Fruit fly (Drosophila melanogaster) whole organism, embryonic: ENCODE data around the gene CG32276.
A peak's percentile ranks its signal among the peaks of the same experiment; 100 is the strongest.

Experiments
- Atf-2 ChIP-seq: fragments of 200-800 bp; sonication (Bioruptor generic); optimal IDR thresholded peaks from 2 replicates; lab custom pipeline; 2016; ENCODE audit warnings: missing biosample characterization, missing genetic modification characterization
- CG10543 ChIP-seq: fragments of 200-800 bp; sonication (Bioruptor generic); optimal IDR thresholded peaks from 3 replicates; lab custom pipeline; 2017; ENCODE audit warnings: missing biosample characterization, mild to moderate bottlenecking, missing genetic modification characterization, moderate library complexity
- CG12104 ChIP-seq: fragments of 200-800 bp; sonication (Bioruptor generic); optimal IDR thresholded peaks from 3 replicates; lab custom pipeline; 2016; ENCODE audit warnings: missing biosample characterization, missing genetic modification characterization
- CG12236 ChIP-seq: fragments of 200-800 bp; sonication (Bioruptor generic); optimal IDR thresholded peaks from 2 replicates; lab custom pipeline; 2016; ENCODE audit warnings: missing biosample characterization, missing genetic modification characterization
- CG13296 ChIP-seq: fragments of 200-800 bp; sonication (Bioruptor generic); optimal IDR thresholded peaks from 3 replicates; lab custom pipeline; 2018; ENCODE audit warnings: missing biosample characterization, mild to moderate bottlenecking, missing genetic modification characterization
- CG14860 ChIP-seq: fragments of 200-800 bp; sonication (Bioruptor generic); IDR thresholded peaks from 3 replicates; pipeline ENCODE4 v1.3.6; 2022; ENCODE audit warnings: missing biosample characterization, missing genetic modification characterization; ENCODE audit not compliant: partially characterized antibody
- CG15479 ChIP-seq: fragments of 200-800 bp; sonication (Bioruptor generic); optimal IDR thresholded peaks from 3 replicates; lab custom pipeline; 2019; ENCODE audit warnings: missing biosample characterization, mild to moderate bottlenecking, missing genetic modification characterization, moderate library complexity
- CG1602 ChIP-seq: fragments of 200-800 bp; sonication (Bioruptor generic); optimal IDR thresholded peaks from 3 replicates; lab custom pipeline; 2016; ENCODE audit warnings: missing biosample characterization, missing genetic modification characterization
- CG1647 ChIP-seq: fragments of 200-800 bp; sonication (Bioruptor generic); optimal IDR thresholded peaks from 3 replicates; lab custom pipeline; 2016; ENCODE audit warnings: missing biosample characterization, missing genetic modification characterization
- CG17328 ChIP-seq: fragments of 200-800 bp; sonication (Bioruptor generic); IDR thresholded peaks from 2 replicates; pipeline ENCODE4 v1.3.6; 2022; ENCODE audit warnings: missing biosample characterization, missing genetic modification characterization
- CG17912 ChIP-seq: fragments of 200-800 bp; sonication (Bioruptor generic); optimal IDR thresholded peaks from 2 replicates; lab custom pipeline; 2018; ENCODE audit warnings: missing biosample characterization, mild to moderate bottlenecking, missing genetic modification characterization
- CG18011 ChIP-seq: fragments of 200-800 bp; sonication (Bioruptor generic); optimal IDR thresholded peaks from 2 replicates; lab custom pipeline; 2017; ENCODE audit warnings: missing biosample characterization, missing genetic modification characterization, mild to moderate bottlenecking, moderate library complexity, missing genotype
- CG2116 ChIP-seq: fragments of 200-800 bp; sonication (Bioruptor generic); optimal IDR thresholded peaks from 3 replicates; lab custom pipeline; 2018; ENCODE audit warnings: missing biosample characterization, mild to moderate bottlenecking, missing genetic modification characterization
- CG2199 ChIP-seq: fragments of 200-800 bp; sonication (Bioruptor generic); IDR thresholded peaks from 3 replicates; pipeline ENCODE4 v1.3.6; 2022; ENCODE audit warnings: missing biosample characterization, missing genetic modification characterization
- CG32767 ChIP-seq: fragments of 200-800 bp; sonication (Bioruptor generic); IDR thresholded peaks from 2 replicates; pipeline ENCODE4 v1.3.6; 2022; ENCODE audit warnings: missing biosample characterization, missing genetic modification characterization
- CG3847 ChIP-seq: fragments of 200-800 bp; sonication (Bioruptor generic); IDR thresholded peaks from 2 replicates; pipeline ENCODE4 v1.3.6; 2022; ENCODE audit warnings: missing biosample characterization, missing genetic modification characterization
- CG4328 ChIP-seq: fragments of 200-800 bp; sonication (Bioruptor generic); optimal IDR thresholded peaks from 3 replicates; lab custom pipeline; 2017; ENCODE audit warnings: missing biosample characterization, missing genetic modification reagents, missing genetic modification characterization
- CG4730 ChIP-seq: fragments of 200-800 bp; sonication (Bioruptor generic); IDR thresholded peaks from 2 replicates; pipeline ENCODE4 v1.3.6; 2022; ENCODE audit warnings: missing biosample characterization, missing genetic modification characterization
- CG6791 ChIP-seq: fragments of 200-800 bp; sonication (Bioruptor generic); IDR thresholded peaks from 3 replicates; pipeline ENCODE4 v1.3.6; 2022; ENCODE audit warnings: missing biosample characterization, missing genetic modification characterization; ENCODE audit not compliant: partially characterized antibody
- CG8765 ChIP-seq: fragments of 200-800 bp; sonication (Bioruptor generic); IDR thresholded peaks from 2 replicates; pipeline ENCODE4 v1.3.6; 2022; ENCODE audit warnings: missing biosample characterization, missing genetic modification characterization
- Camta ChIP-seq: fragments of 200-800 bp; sonication (Bioruptor generic); optimal IDR thresholded peaks from 2 replicates; lab custom pipeline; 2016; ENCODE audit warnings: missing biosample characterization, missing genetic modification characterization
- CkIIα-i1 ChIP-seq: fragments of 200-800 bp; sonication (Bioruptor generic); IDR thresholded peaks from 2 replicates; pipeline ENCODE4 v1.3.6; 2022; ENCODE audit warnings: missing biosample characterization, missing genetic modification characterization
- D ChIP-seq, 2 experiments: fragments of 200-800 bp in 1 of 2; fragments of >200 bp in 1 of 2; sonication (Bioruptor generic) in 1 of 2; optimal IDR thresholded peaks; 2 replicates in 1 of 2; 3 replicates in 1 of 2; lab custom pipeline; 2017; ENCODE audit warnings: mild to moderate bottlenecking in 1 of 2, missing biosample characterization in 1 of 2, missing genetic modification characterization in 1 of 2, missing genetic modification reagents in 1 of 2
- ERR ChIP-seq: fragments of 200-800 bp; sonication (Bioruptor generic); optimal IDR thresholded peaks from 2 replicates; lab custom pipeline; 2016; ENCODE audit warnings: missing biosample characterization, missing genetic modification characterization
- MBD-R2 ChIP-seq: fragments of 200-800 bp; sonication (Bioruptor generic); IDR thresholded peaks from 2 replicates; pipeline ENCODE4 v1.3.6; 2022; ENCODE audit warnings: missing biosample characterization, missing genetic modification characterization
- Opbp ChIP-seq: fragments of 200-800 bp; sonication (Bioruptor generic); IDR thresholded peaks from 3 replicates; pipeline ENCODE4 v1.3.6; 2022; ENCODE audit warnings: missing biosample characterization, missing genetic modification characterization; ENCODE audit not compliant: partially characterized antibody
- Spps ChIP-seq: fragments of 200-800 bp; sonication (Bioruptor generic); optimal IDR thresholded peaks from 2 replicates; lab custom pipeline; 2018; ENCODE audit warnings: missing biosample characterization, mild to moderate bottlenecking, missing genetic modification characterization
- Stat92E ChIP-seq, 3 experiments: fragments of >200 bp in 2 of 3; fragments of 200-800 bp in 1 of 3; sonication (Bioruptor generic) in 1 of 3; optimal IDR thresholded peaks; 2 replicates each; lab custom pipeline; 2017 to 2019; ENCODE audit warnings: missing biosample characterization in 3 of 3, missing genetic modification characterization in 3 of 3, mild to moderate bottlenecking in 1 of 3, moderate library complexity in 1 of 3
- Xbp1 ChIP-seq: fragments of 200-800 bp; sonication (Bioruptor generic); optimal IDR thresholded peaks from 3 replicates; lab custom pipeline; 2016; ENCODE audit warnings: missing biosample characterization, mild to moderate bottlenecking, missing genetic modification characterization
- bbx ChIP-seq: fragments of 200-800 bp; sonication (Bioruptor generic); IDR thresholded peaks from 2 replicates; pipeline ENCODE4 v1.3.6; 2022; ENCODE audit warnings: missing biosample characterization, missing genetic modification characterization; ENCODE audit not compliant: partially characterized antibody
- dpn ChIP-seq, 2 experiments: fragments of 200-800 bp; sonication (Bioruptor generic); optimal IDR thresholded peaks; 3 replicates each; lab custom pipeline; 2016; ENCODE audit warnings: missing biosample characterization in 2 of 2, missing genetic modification characterization in 2 of 2
- fd96Cb ChIP-seq: fragments of 200-800 bp; sonication (Bioruptor generic); optimal IDR thresholded peaks from 2 replicates; lab custom pipeline; 2018; ENCODE audit warnings: missing biosample characterization, mild to moderate bottlenecking, missing genetic modification characterization, moderate library complexity
- hbn ChIP-seq: fragments of 200-800 bp; sonication (Bioruptor generic); IDR thresholded peaks from 2 replicates; pipeline ENCODE4 v1.3.6; 2022; ENCODE audit warnings: missing biosample characterization, missing genetic modification characterization; ENCODE audit not compliant: partially characterized antibody
- ind ChIP-seq: fragments of 200-800 bp; sonication (Bioruptor generic); optimal IDR thresholded peaks from 3 replicates; lab custom pipeline; 2016; ENCODE audit warnings: missing biosample characterization, missing genetic modification characterization
- lola ChIP-seq, 3 experiments: fragments of >200 bp in 2 of 3; fragments of 200-800 bp in 1 of 3; sonication (Bioruptor generic) in 1 of 3; optimal IDR thresholded peaks; 2 replicates each; lab custom pipeline; 2017 to 2019; ENCODE audit warnings: missing biosample characterization in 3 of 3, missing genetic modification characterization in 3 of 3, mild to moderate bottlenecking in 1 of 3, moderate library complexity in 1 of 3
- nerfin-2 ChIP-seq: fragments of 200-800 bp; sonication (Bioruptor generic); IDR thresholded peaks from 2 replicates; pipeline ENCODE4 v1.3.6; 2022; ENCODE audit warnings: missing biosample characterization, missing genetic modification characterization; ENCODE audit not compliant: partially characterized antibody
- odd ChIP-seq: fragments of 200-800 bp; sonication (Bioruptor generic); optimal IDR thresholded peaks from 2 replicates; lab custom pipeline; 2017; ENCODE audit warnings: missing biosample characterization, mild to moderate bottlenecking, missing genetic modification characterization
- peb ChIP-seq: fragments of 200-800 bp; sonication (Bioruptor generic); IDR thresholded peaks from 2 replicates; pipeline ENCODE4 v1.3.6; 2022; ENCODE audit warnings: missing biosample characterization, missing genetic modification characterization
- pfk ChIP-seq: fragments of 200-800 bp; sonication (Bioruptor generic); optimal IDR thresholded peaks from 2 replicates; lab custom pipeline; 2018; ENCODE audit warnings: missing biosample characterization, mild to moderate bottlenecking, missing genetic modification characterization, moderate library complexity
- pho ChIP-seq: fragments of 200-800 bp; sonication (Bioruptor generic); optimal IDR thresholded peaks from 2 replicates; lab custom pipeline; 2016; ENCODE audit warnings: missing biosample characterization, missing genetic modification characterization
- run ChIP-seq: fragments of 200-800 bp; sonication (Bioruptor generic); optimal IDR thresholded peaks from 3 replicates; lab custom pipeline; 2018; ENCODE audit warnings: missing biosample characterization, mild to moderate bottlenecking, missing genetic modification characterization
- sc ChIP-seq, 3 experiments: fragments of >200 bp in 2 of 3; fragments of 200-800 bp in 1 of 3; sonication (Bioruptor generic) in 1 of 3; optimal IDR thresholded peaks; 2 replicates in 2 of 3; 3 replicates in 1 of 3; lab custom pipeline; 2017; ENCODE audit warnings: mild to moderate bottlenecking in 1 of 3, missing biosample characterization in 1 of 3, missing genetic modification characterization in 1 of 3, missing genetic modification reagents in 1 of 3
- schlank ChIP-seq: fragments of 200-800 bp; sonication (Bioruptor generic); optimal IDR thresholded peaks from 2 replicates; lab custom pipeline; 2018; ENCODE audit warnings: missing biosample characterization, mild to moderate bottlenecking, missing genetic modification characterization
- so ChIP-seq: fragments of 200-800 bp; sonication (Bioruptor generic); IDR thresholded peaks from 3 replicates; pipeline ENCODE4 v1.3.6; 2022; ENCODE audit warnings: missing biosample characterization, missing genetic modification characterization
- sug ChIP-seq: fragments of 200-800 bp; optimal IDR thresholded peaks from 2 replicates; lab custom pipeline; 2019; ENCODE audit warnings: missing biosample characterization, mild to moderate bottlenecking, missing genetic modification characterization, moderate library complexity
- tap ChIP-seq: fragments of 200-800 bp; optimal IDR thresholded peaks from 3 replicates; lab custom pipeline; 2019; ENCODE audit warnings: missing biosample characterization, mild to moderate bottlenecking, missing genetic modification characterization, moderate library complexity
- toy ChIP-seq: fragments of 200-800 bp; sonication (Bioruptor generic); IDR thresholded peaks from 2 replicates; pipeline ENCODE4 v1.3.6; 2022; ENCODE audit warnings: missing biosample characterization, missing genetic modification characterization
- tx ChIP-seq: fragments of 200-800 bp; sonication (Bioruptor generic); optimal IDR thresholded peaks from 2 replicates; lab custom pipeline; 2016; ENCODE audit warnings: missing biosample characterization, missing genetic modification characterization
- vnd ChIP-seq: fragments of 200-800 bp; sonication (Bioruptor generic); IDR thresholded peaks from 3 replicates; pipeline ENCODE4 v1.3.6; 2022; ENCODE audit warnings: missing biosample characterization, missing genetic modification characterization; ENCODE audit not compliant: partially characterized antibody

CG32276 gene

DNA sequence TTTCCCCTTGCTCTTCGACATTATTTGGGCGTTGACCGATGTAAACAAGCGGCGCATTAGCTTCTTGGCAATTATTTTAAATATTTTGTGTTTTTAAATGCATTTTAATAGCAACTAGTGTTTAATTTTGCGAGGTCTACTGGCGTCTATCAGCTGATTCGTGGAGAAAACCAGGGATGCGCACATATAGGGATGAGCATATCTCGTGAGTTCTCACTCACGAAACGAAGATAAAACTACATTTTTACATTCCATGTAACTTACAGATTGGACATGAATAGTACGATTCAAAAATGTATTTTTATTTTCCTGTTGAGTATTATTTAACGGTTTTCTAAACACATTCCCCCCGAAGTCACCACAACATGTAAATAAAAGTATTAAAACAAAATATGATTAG is 1.4 kb downstream of the CG32276 start, which contains the start of gene CG14966 (continued):
- TF ChIP-seq schlank (no peak), MBD-R2 (GFP tag; lab: Robert Waterston, UW) (peak; percentile 97), hbn (GFP tag; lab: Robert Waterston, UW) (peak; percentile 85), CG10543 (GFP tag; lab: Kevin White, UChicago) (peak; percentile 13), bbx (GFP tag; lab: Robert Waterston, UW) (peak; percentile 96), fd96Cb (tag; lab: Kevin White, UChicago) (no peak), CG1647 (GFP tag; lab: Kevin White, UChicago) (no peak), CG18011 (no peak), CG6791 (GFP tag; lab: Robert Waterston, UW) (peak; percentile 91), CG4328 (GFP tag; lab: Kevin White, UChicago) (no peak), tx (GFP tag; lab: Kevin White, UChicago) (no peak), Camta (peak; percentile 0), CG32767 (no peak), pfk (GFP tag; lab: Kevin White, UChicago) (peak; percentile 11), CG13296 (no peak), sc (optimal IDR thresholded peaks at IDR 0.05; lab: Kevin White, UChicago) (no peak), sc (GFP tag; optimal IDR thresholded peaks at IDR 0.05; lab: Kevin White, UChicago) (no peak), odd (no peak), run (tag; lab: Kevin White, UChicago) (no peak), vnd (GFP tag; lab: Robert Waterston, UW) (peak; percentile 75), dpn (GFP tag; optimal IDR thresholded peaks at IDR 0.05; lab: Kevin White, UChicago) (peak; percentile 20 to 48), sug (tag; lab: Kevin White, UChicago) (peak; percentile 50), CG17328 (GFP tag; lab: Robert Waterston, UW) (no peak), CG14860 (GFP tag; lab: Robert Waterston, UW) (peak; percentile 73), tap (tag; lab: Kevin White, UChicago) (no peak), ind (peak; percentile 19), nerfin-2 (GFP tag; lab: Robert Waterston, UW) (peak; percentile 66; the same call in 1 of the 2 replicates), CG12104 (GFP tag; lab: Kevin White, UChicago) (no peak), so (GFP tag; lab: Robert Waterston, UW) (no peak), CG4730 (GFP tag; lab: Robert Waterston, UW) (no peak), toy (no peak), CG12236 (GFP tag; lab: Kevin White, UChicago) (no peak), CG1602 (GFP tag; lab: Kevin White, UChicago) (no peak), CG17912 (GFP tag; lab: Kevin White, UChicago) (no peak), pho (GFP tag; lab: Kevin White, UChicago) (peak; percentile 29), CG2116 (GFP tag; lab: Kevin White, UChicago) (peak; percentile 43), lola (GFP tag; optimal IDR thresholded peaks at IDR 0.05; lab: Kevin White, UChicago) (no peak), CkIIα-i1 (GFP tag; lab: Robert Waterston, UW) (no peak), Spps (tag; lab: Kevin White, UChicago) (no peak), Atf-2 (no peak), Stat92E (GFP tag; optimal IDR thresholded peaks at IDR 0.05; lab: Kevin White, UChicago) (peak in 1 of 3 experiments; percentile 80), CG3847 (GFP tag; lab: Robert Waterston, UW) (peak; percentile 44), CG8765 (GFP tag; lab: Robert Waterston, UW) (no peak), ERR (GFP tag; lab: Kevin White, UChicago) (peak; percentile 25), peb (GFP tag; lab: Robert Waterston, UW) (no peak), Xbp1 (peak; percentile 52), D (optimal IDR thresholded peaks at IDR 0.05; lab: Kevin White, UChicago) (no peak), D (GFP tag; optimal IDR thresholded peaks at IDR 0.05; lab: Kevin White, UChicago) (no peak), CG2199 (GFP tag; lab: Robert Waterston, UW) (peak; percentile 22; the same call in 2 of the 3 replicates), Opbp (GFP tag; lab: Robert Waterston, UW) (peak; percentile 87), CG15479 (GFP tag; lab: Kevin White, UChicago) (no peak)
